Fruit fly (Drosophila melanogaster): ENCODE data around the gene mRpL20.

DNA sequence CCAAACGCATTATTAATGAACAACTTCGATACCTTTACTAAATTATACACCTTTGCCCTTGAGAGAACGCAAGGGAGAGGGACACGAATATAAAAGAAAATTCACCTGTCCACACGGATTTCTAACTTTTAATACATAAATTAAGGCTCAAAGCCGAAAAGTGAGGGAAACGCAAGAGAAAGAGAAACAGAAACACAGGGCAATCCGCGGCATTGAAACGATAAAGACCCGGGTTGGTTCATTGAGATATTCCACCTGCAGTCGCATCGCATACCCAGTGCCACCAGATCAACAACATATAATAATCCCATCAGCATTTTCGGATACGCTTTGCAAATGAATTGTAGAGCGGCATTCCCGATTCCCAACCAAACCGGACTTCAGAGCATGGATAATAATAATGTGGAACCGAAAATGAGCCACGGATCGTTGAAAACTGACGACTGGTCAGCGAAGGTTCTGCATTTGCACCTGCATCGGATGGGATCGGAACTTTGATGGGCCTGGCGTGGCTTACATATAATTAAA is 33.1 kb upstream of the mRpL20 start:
- TF ChIP-seq cnc (optimal IDR thresholded peaks at IDR 0.05) (no peak), CG33017 (tag; optimal IDR thresholded peaks at IDR 0.05) (no peak), kay (GFP tag; ENCODE audit: borderline replicate concordance) (no peak), cic (GFP tag; optimal IDR thresholded peaks at IDR 0.05) (no peak), ovo (GFP tag; optimal IDR thresholded peaks at IDR 0.05) (no peak), Mnt (GFP tag; optimal IDR thresholded peaks at IDR 0.05) (no peak), CG14711 (tag; optimal IDR thresholded peaks at IDR 0.05) (no peak), pad (GFP tag; optimal IDR thresholded peaks at IDR 0.05) (no peak), bab1 (GFP tag; optimal IDR thresholded peaks at IDR 0.05) (no peak), Crg-1 (GFP tag; optimal IDR thresholded peaks at IDR 0.05) (no peak), toe (GFP tag; optimal IDR thresholded peaks at IDR 0.05) (no peak), tj (GFP tag; optimal IDR thresholded peaks at IDR 0.05) (no peak), Clk (GFP tag; optimal IDR thresholded peaks at IDR 0.05) (no peak), CG7045 (GFP tag; optimal IDR thresholded peaks at IDR 0.05) (no peak)

Measured in whole organism, adult.